Fruit fly (Drosophila melanogaster) whole organism, embryonic: Measurements from ENCODE around the gene Tsf2.

Experiments
- Atf-2 ChIP-seq: fragments of 200-800 bp; sonication (Bioruptor generic); optimal IDR thresholded peaks from 2 replicates; lab custom pipeline; 2016; ENCODE audit warnings: missing biosample characterization, missing genetic modification characterization
- Bteb2 ChIP-seq: fragments of 200-800 bp; sonication (Bioruptor generic); optimal IDR thresholded peaks from 2 replicates; lab custom pipeline; 2016; ENCODE audit warnings: missing biosample characterization, missing genetic modification characterization
- C15 ChIP-seq: fragments of 200-800 bp; sonication (Bioruptor generic); IDR thresholded peaks from 3 replicates; pipeline ENCODE4 v1.3.6; 2022; ENCODE audit warnings: missing biosample characterization, missing genetic modification characterization
- CG10462 ChIP-seq: fragments of 200-800 bp; sonication (Bioruptor generic); optimal IDR thresholded peaks from 2 replicates; lab custom pipeline; 2016; ENCODE audit warnings: missing biosample characterization, missing genetic modification characterization
- CG10543 ChIP-seq: fragments of 200-800 bp; sonication (Bioruptor generic); optimal IDR thresholded peaks from 3 replicates; lab custom pipeline; 2017; ENCODE audit warnings: missing biosample characterization, mild to moderate bottlenecking, missing genetic modification characterization, moderate library complexity
- CG10654 ChIP-seq: fragments of 200-800 bp; sonication (Bioruptor generic); optimal IDR thresholded peaks from 2 replicates; lab custom pipeline; 2016; ENCODE audit warnings: missing biosample characterization, missing genetic modification characterization
- CG12744 ChIP-seq: fragments of 200-800 bp; sonication (Bioruptor generic); optimal IDR thresholded peaks from 2 replicates; lab custom pipeline; 2016; ENCODE audit warnings: missing biosample characterization, missing genetic modification characterization
- CG13424 ChIP-seq: fragments of 200-800 bp; sonication (Bioruptor generic); optimal IDR thresholded peaks from 2 replicates; lab custom pipeline; 2019; ENCODE audit warnings: missing biosample characterization, mild to moderate bottlenecking, missing genetic modification characterization, moderate library complexity
- CG13624 ChIP-seq: fragments of 200-800 bp; sonication (Bioruptor generic); optimal IDR thresholded peaks from 2 replicates; lab custom pipeline; 2016; ENCODE audit warnings: missing biosample characterization, missing genetic modification characterization
- CG15479 ChIP-seq: fragments of 200-800 bp; sonication (Bioruptor generic); optimal IDR thresholded peaks from 3 replicates; lab custom pipeline; 2019; ENCODE audit warnings: missing biosample characterization, mild to moderate bottlenecking, missing genetic modification characterization, moderate library complexity
- CG15696 ChIP-seq: fragments of 200-800 bp; sonication (Bioruptor generic); optimal IDR thresholded peaks from 2 replicates; lab custom pipeline; 2019; ENCODE audit warnings: missing biosample characterization, mild to moderate bottlenecking, missing genetic modification characterization, moderate library complexity
- CG16779 ChIP-seq: fragments of 200-800 bp; sonication (Bioruptor generic); IDR thresholded peaks from 2 replicates; pipeline ENCODE4 v1.3.6; 2022; ENCODE audit warnings: missing biosample characterization, missing genetic modification characterization
- CG16815 ChIP-seq: fragments of 200-800 bp; sonication (Bioruptor generic); optimal IDR thresholded peaks from 3 replicates; lab custom pipeline; 2017; ENCODE audit warnings: missing biosample characterization, mild to moderate bottlenecking, missing genetic modification characterization
- CG18764 ChIP-seq: fragments of 200-800 bp; sonication (Bioruptor generic); optimal IDR thresholded peaks from 3 replicates; lab custom pipeline; 2016; ENCODE audit warnings: missing biosample characterization, missing genetic modification characterization
- CG2120 ChIP-seq: fragments of 200-800 bp; sonication (Bioruptor generic); optimal IDR thresholded peaks from 3 replicates; lab custom pipeline; 2016; ENCODE audit warnings: missing biosample characterization, missing genetic modification characterization
- CG3281 ChIP-seq: fragments of 200-800 bp; sonication (Bioruptor generic); optimal IDR thresholded peaks from 3 replicates; lab custom pipeline; 2017; ENCODE audit warnings: missing biosample characterization, mild to moderate bottlenecking, missing genetic modification characterization
- CG33557 ChIP-seq: fragments of 200-800 bp; sonication (Bioruptor generic); optimal IDR thresholded peaks from 2 replicates; lab custom pipeline; 2019; ENCODE audit warnings: missing biosample characterization, mild to moderate bottlenecking, missing genetic modification characterization, moderate library complexity
- CG3838 ChIP-seq: fragments of 200-800 bp; sonication (Bioruptor generic); optimal IDR thresholded peaks from 3 replicates; lab custom pipeline; 2016; ENCODE audit warnings: missing biosample characterization, missing genetic modification characterization
- CG3995 ChIP-seq: fragments of 200-800 bp; sonication (Bioruptor generic); optimal IDR thresholded peaks from 3 replicates; lab custom pipeline; 2016; ENCODE audit warnings: missing biosample characterization, missing genetic modification characterization
- CG6813 ChIP-seq: fragments of 200-800 bp; sonication (Bioruptor generic); optimal IDR thresholded peaks from 2 replicates; lab custom pipeline; 2017; ENCODE audit warnings: missing biosample characterization, missing genetic modification characterization, mild to moderate bottlenecking, moderate library complexity, missing genetic modification reagents
- CG6854 ChIP-seq: fragments of 200-800 bp; sonication (Bioruptor generic); optimal IDR thresholded peaks from 3 replicates; lab custom pipeline; 2017; ENCODE audit warnings: missing biosample characterization, mild to moderate bottlenecking, missing genetic modification characterization
- CG8388 ChIP-seq: fragments of 200-800 bp; sonication (Bioruptor generic); optimal IDR thresholded peaks from 2 replicates; lab custom pipeline; 2019; ENCODE audit warnings: missing biosample characterization, mild to moderate bottlenecking, missing genetic modification characterization, moderate library complexity
- CG9797 ChIP-seq: fragments of 200-800 bp; sonication (Bioruptor generic); optimal IDR thresholded peaks from 3 replicates; lab custom pipeline; 2018; ENCODE audit warnings: missing biosample characterization, mild to moderate bottlenecking, missing genetic modification characterization
- Dfd ChIP-seq, 2 experiments: fragments of >200 bp; optimal IDR thresholded peaks; 2 replicates each; lab custom pipeline; 2017; ENCODE audit warnings: missing biosample characterization in 2 of 2, missing genetic modification characterization in 2 of 2
- E2f1 ChIP-seq: fragments of 200-800 bp; sonication (Bioruptor generic); IDR thresholded peaks from 2 replicates; pipeline ENCODE4 v1.3.6; 2022; ENCODE audit warnings: missing biosample characterization, missing genetic modification characterization
- Eip74EF ChIP-seq, 2 experiments: fragments of 200-800 bp in 1 of 2; fragments of >200 bp in 1 of 2; sonication (Bioruptor generic) in 1 of 2; optimal IDR thresholded peaks; 2 replicates each; lab custom pipeline; 2017 to 2019; ENCODE audit warnings: missing biosample characterization in 2 of 2, missing genetic modification characterization in 2 of 2, mild to moderate bottlenecking in 1 of 2, moderate library complexity in 1 of 2
- HLH4C ChIP-seq: fragments of 200-800 bp; sonication (Bioruptor generic); IDR thresholded peaks from 3 replicates; pipeline ENCODE4 v1.3.6; 2022; ENCODE audit warnings: missing biosample characterization, missing genetic modification characterization; ENCODE audit not compliant: partially characterized antibody
- Hr78 ChIP-seq, 2 experiments: fragments of 200-800 bp in 1 of 2; fragments of >200 bp in 1 of 2; sonication (Bioruptor generic) in 1 of 2; optimal IDR thresholded peaks; 2 replicates each; lab custom pipeline; 2017 to 2019; ENCODE audit warnings: missing biosample characterization in 2 of 2, missing genetic modification characterization in 2 of 2, mild to moderate bottlenecking in 1 of 2, moderate library complexity in 1 of 2
- Hsf ChIP-seq: fragments of 200-800 bp; sonication (Bioruptor generic); optimal IDR thresholded peaks from 3 replicates; lab custom pipeline; 2016; ENCODE audit warnings: missing biosample characterization, missing genetic modification characterization
- Ptx1 ChIP-seq: fragments of 200-800 bp; sonication (Bioruptor generic); IDR thresholded peaks from 2 replicates; pipeline ENCODE4 v1.3.6; 2022; ENCODE audit warnings: missing biosample characterization, missing genetic modification characterization
- Scr ChIP-seq: fragments of 200-800 bp; sonication (Bioruptor generic); IDR thresholded peaks from 2 replicates; pipeline ENCODE4 v1.3.6; 2022; ENCODE audit warnings: missing biosample characterization, missing genetic modification characterization; ENCODE audit not compliant: partially characterized antibody
- Xbp1 ChIP-seq: fragments of 200-800 bp; sonication (Bioruptor generic); optimal IDR thresholded peaks from 3 replicates; lab custom pipeline; 2016; ENCODE audit warnings: missing biosample characterization, mild to moderate bottlenecking, missing genetic modification characterization
- ac ChIP-seq: fragments of 200-800 bp; sonication (Bioruptor generic); optimal IDR thresholded peaks from 3 replicates; lab custom pipeline; 2017; ENCODE audit warnings: missing biosample characterization, mild to moderate bottlenecking, missing genetic modification characterization
- chm ChIP-seq: fragments of 200-800 bp; sonication (Bioruptor generic); IDR thresholded peaks from 2 replicates; pipeline ENCODE4 v1.3.6; 2022; ENCODE audit warnings: missing biosample characterization, missing genetic modification characterization
- crc ChIP-seq: fragments of 200-800 bp; sonication (Bioruptor generic); optimal IDR thresholded peaks from 2 replicates; lab custom pipeline; 2016; ENCODE audit warnings: missing biosample characterization, missing genetic modification characterization
- dmrt11E ChIP-seq: fragments of 200-800 bp; sonication (Bioruptor generic); optimal IDR thresholded peaks from 3 replicates; lab custom pipeline; 2018; ENCODE audit warnings: missing biosample characterization, mild to moderate bottlenecking, missing genetic modification characterization, moderate library complexity
- fu2 ChIP-seq: fragments of 200-800 bp; sonication (Bioruptor generic); optimal IDR thresholded peaks from 2 replicates; lab custom pipeline; 2016; ENCODE audit warnings: missing biosample characterization, missing genetic modification characterization
- gcm ChIP-seq: fragments of 200-800 bp; sonication (Bioruptor generic); optimal IDR thresholded peaks from 2 replicates; lab custom pipeline; 2019; ENCODE audit warnings: missing biosample characterization, mild to moderate bottlenecking, missing genetic modification characterization, moderate library complexity
- hth ChIP-seq: fragments of >200 bp; optimal IDR thresholded peaks from 2 replicates; lab custom pipeline; 2017; ENCODE audit warnings: inconsistent platforms
- insv ChIP-seq, 2 experiments: fragments of 200-800 bp; sonication (Bioruptor generic); optimal IDR thresholded peaks; 3 replicates each; lab custom pipeline; 2016 to 2018; ENCODE audit warnings: missing biosample characterization in 2 of 2, missing genetic modification characterization in 2 of 2
- lab ChIP-seq: fragments of 200-800 bp; sonication (Bioruptor generic); optimal IDR thresholded peaks from 3 replicates; lab custom pipeline; 2017; ENCODE audit warnings: missing biosample characterization, missing genetic modification characterization, mild to moderate bottlenecking, moderate library complexity, missing genetic modification reagents
- lbe ChIP-seq: fragments of 200-800 bp; sonication (Bioruptor generic); optimal IDR thresholded peaks from 2 replicates; lab custom pipeline; 2016; ENCODE audit warnings: missing biosample characterization, mild to moderate bottlenecking, missing genetic modification characterization
- mld ChIP-seq: fragments of 200-800 bp; sonication (Bioruptor generic); IDR thresholded peaks from 3 replicates; pipeline ENCODE4 v1.3.6; 2022; ENCODE audit warnings: missing biosample characterization, missing genetic modification characterization; ENCODE audit not compliant: partially characterized antibody
- pnt ChIP-seq: fragments of 200-800 bp; sonication (Bioruptor generic); optimal IDR thresholded peaks from 3 replicates; lab custom pipeline; 2016; ENCODE audit warnings: missing biosample characterization, missing genetic modification characterization
- run ChIP-seq: fragments of 200-800 bp; sonication (Bioruptor generic); optimal IDR thresholded peaks from 3 replicates; lab custom pipeline; 2018; ENCODE audit warnings: missing biosample characterization, mild to moderate bottlenecking, missing genetic modification characterization
- sens ChIP-seq: fragments of 200-800 bp; sonication (Bioruptor generic); peaks from one replicate; lab custom pipeline; 2016; ENCODE audit warnings: missing biosample characterization, missing genetic modification characterization
- seq ChIP-seq: fragments of 200-800 bp; sonication (Bioruptor generic); IDR thresholded peaks from 2 replicates; pipeline ENCODE4 v1.3.6; 2022; ENCODE audit warnings: missing biosample characterization, missing genetic modification characterization
- tll ChIP-seq, 2 experiments: fragments of 200-800 bp in 1 of 2; fragments of >200 bp in 1 of 2; sonication (Bioruptor generic) in 1 of 2; optimal IDR thresholded peaks; 2 replicates each; lab custom pipeline; 2017 to 2019; ENCODE audit warnings: missing biosample characterization in 2 of 2, missing genetic modification characterization in 2 of 2, mild to moderate bottlenecking in 1 of 2, moderate library complexity in 1 of 2
- vvl ChIP-seq: fragments of 200-800 bp; sonication (Bioruptor generic); IDR thresholded peaks from 2 replicates; pipeline ENCODE4 v1.3.6; 2022; ENCODE audit warnings: missing biosample characterization, missing genetic modification characterization
- wor ChIP-seq: fragments of 200-800 bp; sonication (Bioruptor generic); IDR thresholded peaks from 2 replicates; pipeline ENCODE4 v1.3.6; 2022; ENCODE audit warnings: missing biosample characterization, missing genetic modification characterization

Tsf2 gene

DNA sequence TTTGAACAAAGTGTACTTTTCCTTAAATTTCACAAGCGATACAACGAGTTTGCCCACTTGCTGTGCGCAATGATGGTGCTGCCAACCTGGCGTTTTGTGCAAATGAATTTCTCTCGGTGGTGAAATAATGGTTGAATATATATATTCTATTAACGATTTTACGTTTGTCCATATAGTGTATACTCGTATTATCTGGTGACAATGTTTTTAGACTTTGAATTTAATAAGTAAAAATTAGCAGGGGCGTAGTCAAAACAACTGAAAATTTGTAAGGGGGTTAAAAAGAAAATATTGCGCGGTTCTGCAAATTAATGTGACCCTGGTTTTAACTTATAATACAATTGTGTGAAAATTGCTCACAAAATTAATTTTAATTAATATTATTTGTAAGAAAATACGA lies 9.6 kb downstream of the Tsf2 start, which contains the start of the genes ver and Gcn5 (continued):
- TF ChIP-seq hth (no peak), C15 (peak; percentile 87; the same call in 2 of the 3 replicates), CG9797 (GFP tag; lab: Kevin White, UChicago) (peak; percentile 67), CG8388 (GFP tag; lab: Kevin White, UChicago) (peak; percentile 79), dmrt11E (tag; lab: Kevin White, UChicago) (peak; percentile 84), wor (GFP tag; lab: Robert Waterston, UW) (peak; percentile 88), chm (peak; percentile 92), gcm (peak; percentile 88), CG3281 (peak; percentile 96), pnt (GFP tag; lab: Kevin White, UChicago) (peak; percentile 77), sens (GFP tag; lab: Kevin White, UChicago) (peak; percentile 97), CG13624 (GFP tag; lab: Kevin White, UChicago) (peak; percentile 85), CG12744 (peak; percentile 82), tll (GFP tag; optimal IDR thresholded peaks at IDR 0.05; lab: Kevin White, UChicago) (peak in 1 of 2 experiments; percentile 27), lab (peak; percentile 96), CG10462 (peak; percentile 82), mld (GFP tag; lab: Robert Waterston, UW) (no peak), Xbp1 (GFP tag; lab: Kevin White, UChicago) (peak; percentile 94), ac (GFP tag; lab: Kevin White, UChicago) (peak; percentile 20), CG15479 (GFP tag; lab: Kevin White, UChicago) (peak; percentile 56), CG13424 (tag; lab: Kevin White, UChicago) (peak; percentile 92), Eip74EF (GFP tag; optimal IDR thresholded peaks at IDR 0.05; lab: Kevin White, UChicago) (peak in 1 of 2 experiments; percentile 81), CG3995 (peak; percentile 66), vvl (GFP tag; lab: Robert Waterston, UW) (peak; percentile 97), Bteb2 (peak; percentile 85), Dfd (GFP tag; optimal IDR thresholded peaks at IDR 0.05; lab: Kevin White, UChicago) (no peak), Atf-2 (GFP tag; lab: Kevin White, UChicago) (peak; percentile 54), CG10654 (GFP tag; lab: Kevin White, UChicago) (peak; percentile 85), crc (peak; percentile 71), CG33557 (GFP tag; lab: Kevin White, UChicago) (peak; percentile 77), CG6813 (GFP tag; lab: Kevin White, UChicago) (peak; percentile 83), HLH4C (GFP tag; lab: Robert Waterston, UW) (no peak), CG16779 (GFP tag; lab: Robert Waterston, UW) (peak; percentile 82; the same call in 1 of the 2 replicates), CG16815 (GFP tag; lab: Kevin White, UChicago) (peak; percentile 89), Scr (no peak), insv (GFP tag; optimal IDR thresholded peaks at IDR 0.05; lab: Kevin White, UChicago) (peak in 1 of 2 experiments; percentile 54), CG18764 (GFP tag; lab: Kevin White, UChicago) (peak; percentile 78), CG10543 (GFP tag; lab: Kevin White, UChicago) (peak; percentile 81), fu2 (peak; percentile 77), Ptx1 (peak; percentile 95), Hsf (peak; percentile 92), CG2120 (GFP tag; lab: Kevin White, UChicago) (peak; percentile 96), CG3838 (GFP tag; lab: Kevin White, UChicago) (peak; percentile 70), lbe (GFP tag; lab: Kevin White, UChicago) (peak; percentile 99), seq (GFP tag; lab: Robert Waterston, UW) (peak; percentile 92), Hr78 (GFP tag; optimal IDR thresholded peaks at IDR 0.05; lab: Kevin White, UChicago) (no peak), CG6854 (peak; percentile 76), run (tag; lab: Kevin White, UChicago) (peak; percentile 75), E2f1 (GFP tag; lab: Robert Waterston, UW) (peak; percentile 93), CG15696 (tag; lab: Kevin White, UChicago) (peak; percentile 84)
